Worm (Caenorhabditis elegans): ENCODE measurements around the gene mel-11.
A peak's percentile ranks its signal among the peaks of the same experiment; 100 is the strongest.

mel-11 gene

ce11 chrII:9347444-9347843, 10.9 kb upstream of the mel-11 start:
- no peak for TF ChIP-seq zip-8 (tag; optimal IDR thresholded peaks at IDR 0.05)
- TF ChIP-seq tbx-8 (GFP tag; optimal IDR thresholded peaks at IDR 0.05), result no peak
- no peak for TF ChIP-seq blmp-1 (tag; optimal IDR thresholded peaks at IDR 0.05)
- TF ChIP-seq hlh-1 (tag; optimal IDR thresholded peaks at IDR 0.05), result no peak
- no peak for TF ChIP-seq lsy-2 (tag; optimal IDR thresholded peaks at IDR 0.05)
- no peak for TF ChIP-seq drap-1 (GFP tag; optimal IDR thresholded peaks at IDR 0.05)
- TF ChIP-seq ham-2 (GFP tag; optimal IDR thresholded peaks at IDR 0.05), result no peak
- no peak for TF ChIP-seq lin-32 (GFP tag; optimal IDR thresholded peaks at IDR 0.05)
- TF ChIP-seq elt-1 (tag; optimal IDR thresholded peaks at IDR 0.05; ENCODE audit: borderline replicate concordance, insufficient read depth), result no peak
- TF ChIP-seq ceh-39 (tag; optimal IDR thresholded peaks at IDR 0.05), result no peak
- no peak for TF ChIP-seq sptf-1 (tag; optimal IDR thresholded peaks at IDR 0.05)
- TF ChIP-seq ces-1 (GFP tag; optimal IDR thresholded peaks at IDR 0.05), result no peak
- TF ChIP-seq mab-5 (tag; optimal IDR thresholded peaks at IDR 0.05), result no peak

ce11 chrII:9352669-9353068, 5.7 kb upstream of the mel-11 start, which contains the start of the genes sdhb-1 and cup-15:
sdhb-1 (minus strand) TSS chrII:9352731.
cup-15 (plus strand) TSS chrII:9353000.
- TF ChIP-seq elt-3 (tag; optimal IDR thresholded peaks at IDR 0.05) (no peak), unc-39 (tag; optimal IDR thresholded peaks at IDR 0.05) (no peak), zip-8 (tag; optimal IDR thresholded peaks at IDR 0.05) (no peak), lin-13 (tag; optimal IDR thresholded peaks at IDR 0.05) (no peak), unc-120 (tag; optimal IDR thresholded peaks at IDR 0.05; ENCODE audit: poor library complexity, severe bottlenecking) (no peak), lin-32 (GFP tag; optimal IDR thresholded peaks at IDR 0.05) (no peak), sptf-1 (tag; optimal IDR thresholded peaks at IDR 0.05) (no peak), flh-1 (GFP tag; optimal IDR thresholded peaks at IDR 0.05) (no peak), M03D4.4 (tag; optimal IDR thresholded peaks at IDR 0.05) (no peak), lsy-2 (tag; optimal IDR thresholded peaks at IDR 0.05) (no peak), nhr-237 (tag; optimal IDR thresholded peaks at IDR 0.05) (no peak), drap-1 (GFP tag; optimal IDR thresholded peaks at IDR 0.05) (no peak)

- TF ChIP-seq nhr-2 (tag; optimal IDR thresholded peaks at IDR 0.05) (no peak), ces-1 (GFP tag; optimal IDR thresholded peaks at IDR 0.05) (peak; percentile 57), elt-1 (tag; optimal IDR thresholded peaks at IDR 0.05; ENCODE audit: borderline replicate concordance, insufficient read depth) (no peak), nhr-76 (tag; optimal IDR thresholded peaks at IDR 0.05) (no peak), ham-2 (GFP tag; optimal IDR thresholded peaks at IDR 0.05) (peak; percentile 79), M03D4.4 (tag; optimal IDR thresholded peaks at IDR 0.05) (peak; percentile 1), hlh-1 (tag; optimal IDR thresholded peaks at IDR 0.05) (peak; percentile 83), pha-4 (tag; optimal IDR thresholded peaks at IDR 0.05) (peak; percentile 82), unc-120 (tag; optimal IDR thresholded peaks at IDR 0.05; ENCODE audit: poor library complexity, severe bottlenecking) (peak; percentile 16), mls-2 (tag; optimal IDR thresholded peaks at IDR 0.05) (peak; percentile 54), snpc-4 (tag; optimal IDR thresholded peaks at IDR 0.05) (no peak), sem-2 (GFP tag; optimal IDR thresholded peaks at IDR 0.05) (no peak), nhr-237 (tag; optimal IDR thresholded peaks at IDR 0.05) (peak; percentile 7), ceh-39 (tag; optimal IDR thresholded peaks at IDR 0.05) (no peak), lin-13 (tag; optimal IDR thresholded peaks at IDR 0.05) (peak; percentile 43), mep-1 (tag; optimal IDR thresholded peaks at IDR 0.05) (peak; percentile 9), unc-62 (GFP tag; optimal IDR thresholded peaks at IDR 0.05) (peak; percentile 53), tbx-8 (GFP tag; optimal IDR thresholded peaks at IDR 0.05) (no peak), sptf-1 (tag; optimal IDR thresholded peaks at IDR 0.05) (peak; percentile 33), lsy-2 (tag; optimal IDR thresholded peaks at IDR 0.05) (peak; percentile 11), cnd-1 (tag; optimal IDR thresholded peaks at IDR 0.05) (peak; percentile 26), ztf-11 (tag; optimal IDR thresholded peaks at IDR 0.05) (peak; percentile 59)
These were observed 1.6 kb upstream of the mel-11 start for ce11 chrII:9356723-9357122.

- TF ChIP-seq lin-13 (tag; optimal IDR thresholded peaks at IDR 0.05) (no peak), drap-1 (GFP tag; optimal IDR thresholded peaks at IDR 0.05) (no peak)
These were observed 3.9 kb downstream of the mel-11 start for ce11 chrII:9362249-9362648.

- TF ChIP-seq nhr-12 (tag; optimal IDR thresholded peaks at IDR 0.05) (no peak), sem-2 (GFP tag; optimal IDR thresholded peaks at IDR 0.05) (no peak), nhr-28 (tag; optimal IDR thresholded peaks at IDR 0.05) (no peak), ztf-11 (tag; optimal IDR thresholded peaks at IDR 0.05) (no peak), ces-1 (GFP tag; optimal IDR thresholded peaks at IDR 0.05) (no peak), mep-1 (tag; optimal IDR thresholded peaks at IDR 0.05) (no peak), nhr-237 (tag; optimal IDR thresholded peaks at IDR 0.05) (no peak), M03D4.4 (tag; optimal IDR thresholded peaks at IDR 0.05) (no peak), lsy-2 (tag; optimal IDR thresholded peaks at IDR 0.05) (no peak), pha-4 (tag; optimal IDR thresholded peaks at IDR 0.05) (no peak), mab-5 (tag; optimal IDR thresholded peaks at IDR 0.05) (no peak), ceh-39 (tag; optimal IDR thresholded peaks at IDR 0.05) (no peak), blmp-1 (tag; optimal IDR thresholded peaks at IDR 0.05) (no peak), elt-3 (tag; optimal IDR thresholded peaks at IDR 0.05) (no peak), lin-32 (GFP tag; optimal IDR thresholded peaks at IDR 0.05) (no peak)
These were observed 11.1 kb downstream of the mel-11 start for ce11 chrII:9369394-9369793.

Data from whole organism, mixed stage, embryonic.